Worm (Caenorhabditis elegans) whole organism, mixed stage, embryonic: ENCODE results near the gene coq-6.

Experiments
- M03D4.4 ChIP-seq: sonication (generic microtip); optimal IDR thresholded peaks from 2 replicates; lab custom pipeline; 2017; ENCODE audit warnings: mild to moderate bottlenecking, missing genetic modification characterization, missing compliant biosample characterization
- blmp-1 ChIP-seq: fragments of 150-350 bp; optimal IDR thresholded peaks from 2 replicates; lab custom pipeline; 2014; ENCODE audit warnings: missing biosample characterization, missing genetic modification characterization
- ceh-43 ChIP-seq: fragments of 200-800 bp; sonication (Bioruptor generic); optimal IDR thresholded peaks from 2 replicates; lab custom pipeline; 2018; ENCODE audit warnings: mild to moderate bottlenecking, missing genetic modification characterization, moderate library complexity, missing compliant biosample characterization
- ceh-83 ChIP-seq: fragments of 200-800 bp; sonication (Bioruptor generic); optimal IDR thresholded peaks from 2 replicates; lab custom pipeline; 2018; ENCODE audit warnings: mild to moderate bottlenecking, missing genetic modification characterization, missing compliant biosample characterization
- ces-1 ChIP-seq: fragments of 150-350 bp; optimal IDR thresholded peaks from 2 replicates; lab custom pipeline; 2014; ENCODE audit warnings: missing biosample characterization, missing genetic modification reagents, missing genetic modification characterization
- drap-1 ChIP-seq: fragments of 200-800 bp; sonication (Bioruptor generic); optimal IDR thresholded peaks from 3 replicates; lab custom pipeline; 2018; ENCODE audit warnings: mild to moderate bottlenecking, missing genetic modification characterization, missing compliant biosample characterization
- elt-1 ChIP-seq: sonication (generic microtip); optimal IDR thresholded peaks from 2 replicates; lab custom pipeline; 2017; ENCODE audit warnings: missing genetic modification characterization, mild to moderate bottlenecking, missing compliant biosample characterization, antibody characterized with exemption, moderate library complexity, borderline replicate concordance; ENCODE audit not compliant: insufficient read depth
- elt-3 ChIP-seq: fragments of 150-350 bp; optimal IDR thresholded peaks from 2 replicates; lab custom pipeline; 2014; ENCODE audit warnings: missing biosample characterization, missing genetic modification characterization
- flh-1 ChIP-seq: fragments of 200-800 bp; sonication (Bioruptor generic); optimal IDR thresholded peaks from 2 replicates; lab custom pipeline; 2018; ENCODE audit warnings: mild to moderate bottlenecking, missing genetic modification characterization, moderate library complexity, missing compliant biosample characterization
- ham-2 ChIP-seq: fragments of 200-800 bp; sonication (Bioruptor generic); optimal IDR thresholded peaks from 2 replicates; lab custom pipeline; 2018; ENCODE audit warnings: mild to moderate bottlenecking, missing genetic modification characterization, missing compliant biosample characterization
- lin-13 ChIP-seq: fragments of 150-350 bp; optimal IDR thresholded peaks from 2 replicates; lab custom pipeline; 2014; ENCODE audit warnings: missing biosample characterization, missing genetic modification characterization
- lin-32 ChIP-seq: fragments of 200-800 bp; sonication (Bioruptor generic); optimal IDR thresholded peaks from 2 replicates; lab custom pipeline; 2018; ENCODE audit warnings: mild to moderate bottlenecking, missing genetic modification characterization, missing compliant biosample characterization
- lsy-2 ChIP-seq: fragments of 150-350 bp; optimal IDR thresholded peaks from 2 replicates; lab custom pipeline; 2014; ENCODE audit warnings: missing biosample characterization, missing genetic modification characterization
- mab-5 ChIP-seq: fragments of 150-350 bp; optimal IDR thresholded peaks from 2 replicates; lab custom pipeline; 2014; ENCODE audit warnings: missing biosample characterization, missing genetic modification characterization
- mls-2 ChIP-seq: sonication (generic microtip); optimal IDR thresholded peaks from 2 replicates; lab custom pipeline; 2016; ENCODE audit warnings: mild to moderate bottlenecking, missing genetic modification characterization, moderate library complexity, missing compliant biosample characterization
- nhr-12 ChIP-seq: fragments of 150-350 bp; optimal IDR thresholded peaks from 2 replicates; lab custom pipeline; 2014; ENCODE audit warnings: missing biosample characterization, missing genetic modification characterization
- nhr-2 ChIP-seq: fragments of 150-350 bp; optimal IDR thresholded peaks from 2 replicates; lab custom pipeline; 2014; ENCODE audit warnings: missing biosample characterization, missing genetic modification characterization
- nhr-237 ChIP-seq: fragments of 150-350 bp; optimal IDR thresholded peaks from 2 replicates; lab custom pipeline; 2014; ENCODE audit warnings: missing biosample characterization, missing genetic modification characterization
- nhr-28 ChIP-seq: fragments of 150-350 bp; optimal IDR thresholded peaks from 2 replicates; lab custom pipeline; 2014; ENCODE audit warnings: missing biosample characterization, missing genetic modification characterization
- nhr-76 ChIP-seq: sonication (generic microtip); optimal IDR thresholded peaks from 2 replicates; lab custom pipeline; 2017; ENCODE audit warnings: missing biosample characterization, missing genetic modification characterization
- pha-4 ChIP-seq: fragments of 150-350 bp; optimal IDR thresholded peaks from 2 replicates; lab custom pipeline; 2018; ENCODE audit warnings: missing biosample characterization, missing genetic modification reagents, missing genetic modification characterization
- sem-2 ChIP-seq: fragments of 200-800 bp; sonication (Bioruptor generic); optimal IDR thresholded peaks from 2 replicates; lab custom pipeline; 2018; ENCODE audit warnings: mild to moderate bottlenecking, missing genetic modification characterization, missing compliant biosample characterization
- sptf-1 ChIP-seq: sonication (generic microtip); optimal IDR thresholded peaks from 2 replicates; lab custom pipeline; 2017; ENCODE audit warnings: mild to moderate bottlenecking, missing genetic modification characterization, moderate library complexity, missing compliant biosample characterization
- tbx-8 ChIP-seq: fragments of 200-800 bp; sonication (Bioruptor generic); optimal IDR thresholded peaks from 2 replicates; lab custom pipeline; 2018; ENCODE audit warnings: mild to moderate bottlenecking, missing genetic modification characterization, moderate library complexity, missing compliant biosample characterization
- unc-39 ChIP-seq: fragments of 150-350 bp; optimal IDR thresholded peaks from 2 replicates; lab custom pipeline; 2014; ENCODE audit warnings: missing biosample characterization, missing genetic modification characterization
- unc-62 ChIP-seq: fragments of 150-350 bp; optimal IDR thresholded peaks from 2 replicates; lab custom pipeline; 2014; ENCODE audit warnings: missing biosample characterization, missing genetic modification reagents, missing genetic modification characterization
- zip-8 ChIP-seq: fragments of 150-350 bp; optimal IDR thresholded peaks from 2 replicates; lab custom pipeline; 2014; ENCODE audit warnings: missing biosample characterization, missing genetic modification characterization

Gene coq-6

DNA sequence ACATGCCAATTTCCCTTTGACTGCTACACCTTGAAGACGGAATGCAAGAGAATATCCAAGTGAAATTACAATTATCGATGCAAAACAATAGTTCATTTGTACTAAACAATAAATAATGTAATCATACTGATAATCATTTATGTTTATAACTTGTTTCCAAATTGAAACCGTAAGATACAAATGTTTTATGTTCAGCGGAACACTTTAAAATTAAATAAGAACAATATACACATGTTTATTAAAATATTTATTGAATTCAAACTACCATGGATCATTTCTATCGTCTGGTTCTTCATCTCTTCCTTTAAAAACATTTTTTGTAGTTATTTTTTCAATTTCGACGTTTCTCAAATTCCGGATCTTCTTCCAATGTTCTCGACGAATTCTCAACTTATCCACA, 18.8 kb downstream of the coq-6 start, which contains the start of gene ttr-40:
Gene ttr-40 (minus strand): TSS at position 101 of the 400 bp plus-strand sequence.
- TF ChIP-seq lin-32 (GFP tag; lab: Kevin White, UChicago): no peak
- no peak for TF ChIP-seq unc-62 (GFP tag; lab: Kevin White, UChicago)
- no peak for TF ChIP-seq ceh-83 (GFP tag; lab: Kevin White, UChicago)
- no peak for TF ChIP-seq nhr-76 (tag; lab: Kevin White, UChicago)
- no peak for TF ChIP-seq flh-1 (GFP tag; lab: Kevin White, UChicago)
- no peak for TF ChIP-seq lsy-2 (tag; lab: Kevin White, UChicago)
- no peak for TF ChIP-seq unc-39 (tag; lab: Kevin White, UChicago)
- no peak for TF ChIP-seq zip-8 (tag; lab: Kevin White, UChicago)
- TF ChIP-seq tbx-8 (GFP tag; lab: Kevin White, UChicago): no peak
- TF ChIP-seq nhr-237 (tag; lab: Kevin White, UChicago): no peak
- TF ChIP-seq nhr-12 (tag; lab: Kevin White, UChicago): no peak

DNA sequence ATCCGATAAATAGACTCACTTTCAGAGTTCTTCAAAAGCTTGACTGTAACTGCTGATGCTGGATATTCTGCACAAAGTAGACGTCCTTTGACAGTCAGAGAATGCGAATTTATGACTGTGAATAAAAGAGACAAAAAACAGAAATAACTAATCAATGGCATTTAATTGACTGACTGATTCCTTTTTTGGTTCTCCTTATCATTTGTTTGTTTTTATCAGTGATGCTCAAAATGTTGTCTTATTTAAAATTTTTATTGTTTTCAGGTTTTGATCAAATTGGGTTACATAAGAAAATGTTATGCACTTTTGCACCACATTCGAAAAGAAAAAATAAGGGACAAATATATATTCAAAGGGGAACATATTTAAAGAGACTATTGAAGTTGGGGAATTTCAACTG, 19.8 kb downstream of the coq-6 start, which contains the start of gene ttr-49:
Gene ttr-49 (minus strand): TSS at position 171 of the 400 bp plus-strand sequence.
- TF ChIP-seq lsy-2 (tag; lab: Kevin White, UChicago): no peak
- no peak for TF ChIP-seq unc-39 (tag; lab: Kevin White, UChicago)

DNA sequence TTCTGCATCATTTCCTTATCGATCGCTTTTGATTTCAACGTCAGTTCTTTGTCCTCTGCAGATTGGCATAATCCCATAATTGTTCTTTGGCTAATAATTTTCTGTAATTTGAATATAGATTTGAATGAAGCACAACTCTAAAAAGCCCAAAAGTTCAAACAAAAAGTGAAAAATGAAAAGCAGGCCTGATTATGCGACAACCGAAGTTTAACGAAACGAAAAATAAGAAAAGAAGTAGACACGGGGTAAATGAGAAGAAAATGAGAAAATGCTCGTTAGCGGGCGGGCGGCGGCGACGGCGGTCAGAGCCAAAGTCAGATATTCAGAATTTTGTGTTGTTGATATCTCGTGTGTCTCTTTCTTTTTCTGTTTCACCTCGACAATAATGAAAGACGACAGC, 23.1 kb downstream of the coq-6 start, which contains the start of gene gpa-3:
Gene gpa-3 (minus strand): TSS at position 101 of the 400 bp plus-strand sequence.
- TF ChIP-seq lin-13 (tag; lab: Kevin White, UChicago) (no peak), elt-3 (no peak)

DNA sequence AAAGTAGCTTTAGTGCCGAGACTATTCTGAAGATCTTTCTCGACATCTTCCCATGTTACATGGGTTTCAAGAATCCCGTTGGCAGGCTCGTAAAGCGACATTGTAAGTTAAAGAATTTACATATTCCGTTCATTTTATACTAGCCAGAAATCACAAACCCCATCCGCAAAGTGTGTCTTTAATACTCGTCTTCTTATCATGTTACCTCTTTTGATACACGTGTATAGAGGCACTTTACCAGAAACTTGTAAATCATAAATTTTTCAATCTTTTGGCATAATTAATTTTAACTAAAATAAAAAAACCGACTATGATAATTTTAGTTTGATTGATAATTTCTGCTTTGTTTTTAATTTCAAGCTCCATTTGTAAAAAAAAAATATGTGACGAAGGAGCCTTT, 34.4 kb downstream of the coq-6 start, which contains the start of gene E02C12.6:
Gene E02C12.6 (minus strand): TSS at position 101 of the 400 bp plus-strand sequence.
- no peak for TF ChIP-seq drap-1 (GFP tag; lab: Kevin White, UChicago)
- no peak for TF ChIP-seq lin-13 (tag; lab: Kevin White, UChicago)
- no peak for TF ChIP-seq elt-1
- TF ChIP-seq ceh-43 (GFP tag; lab: Kevin White, UChicago): no peak
- TF ChIP-seq pha-4 (tag; lab: Kevin White, UChicago): no peak
- TF ChIP-seq sptf-1 (tag; lab: Kevin White, UChicago): no peak
- TF ChIP-seq lin-32 (GFP tag; lab: Kevin White, UChicago): no peak

DNA sequence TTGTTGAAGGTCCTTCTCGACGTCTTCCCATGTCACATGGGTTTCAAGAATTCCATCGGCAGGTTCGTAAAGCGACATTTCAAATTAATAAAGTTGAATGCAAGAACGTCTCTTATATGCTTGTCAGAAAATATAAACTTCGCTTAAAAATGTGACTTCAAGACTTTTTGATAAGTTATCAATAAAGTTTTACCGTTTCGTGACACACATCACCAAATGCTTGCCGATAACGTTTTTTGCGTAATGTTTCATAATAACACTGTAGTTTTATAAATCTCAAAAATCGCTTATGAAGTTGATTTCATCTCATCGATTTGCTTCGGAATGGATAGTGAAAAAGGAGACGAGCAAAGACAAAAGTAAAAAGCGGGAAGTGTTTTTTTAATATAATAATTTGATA, 36.9 kb downstream of the coq-6 start, which contains the start of gene E02C12.8:
Gene E02C12.8 (minus strand): TSS at position 141 of the 400 bp plus-strand sequence.
- TF ChIP-seq mls-2 (tag; lab: Kevin White, UChicago): no peak
- TF ChIP-seq nhr-12 (tag; lab: Kevin White, UChicago): no peak
- TF ChIP-seq M03D4.4 (tag; lab: Kevin White, UChicago): no peak
- TF ChIP-seq nhr-28: no peak
- TF ChIP-seq lin-13 (tag; lab: Kevin White, UChicago): no peak
- no peak for TF ChIP-seq blmp-1 (tag; lab: Kevin White, UChicago)
- TF ChIP-seq zip-8 (tag; lab: Kevin White, UChicago): no peak
- TF ChIP-seq lin-32 (GFP tag; lab: Kevin White, UChicago): no peak
- no peak for TF ChIP-seq flh-1 (GFP tag; lab: Kevin White, UChicago)
- TF ChIP-seq nhr-2 (tag; lab: Kevin White, UChicago): no peak
- no peak for TF ChIP-seq ceh-83 (GFP tag; lab: Kevin White, UChicago)
- TF ChIP-seq ceh-43 (GFP tag; lab: Kevin White, UChicago): no peak
- TF ChIP-seq unc-62 (GFP tag; lab: Kevin White, UChicago): no peak
- TF ChIP-seq ces-1: no peak
- no peak for TF ChIP-seq nhr-237 (tag; lab: Kevin White, UChicago)
- no peak for TF ChIP-seq ham-2 (GFP tag; lab: Kevin White, UChicago)

DNA sequence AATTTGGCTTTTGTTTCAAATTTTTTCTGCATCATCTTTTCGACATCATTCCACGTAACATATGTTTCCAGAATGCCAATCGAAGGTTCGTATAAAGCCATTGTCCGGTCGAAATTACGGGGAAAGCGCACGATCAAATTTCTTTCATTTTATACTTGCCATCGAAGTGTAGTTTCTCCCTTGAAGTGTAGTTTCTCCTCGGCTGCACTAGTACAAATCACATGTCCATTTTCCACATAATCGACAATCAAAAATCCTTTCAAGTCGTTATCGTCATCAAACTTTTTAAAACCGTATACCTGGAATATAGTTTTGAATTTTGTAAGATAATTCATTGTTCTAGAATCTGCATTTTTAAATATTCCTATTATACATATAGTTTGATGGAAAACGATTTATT, 38.8 kb downstream of the coq-6 start, which contains the start of gene E02C12.9:
Gene E02C12.9 (minus strand): TSS at position 101 of the 400 bp plus-strand sequence.
- TF ChIP-seq elt-1 (no peak), sem-2 (no peak), M03D4.4 (tag; lab: Kevin White, UChicago) (no peak), elt-3 (no peak), mab-5 (no peak), zip-8 (tag; lab: Kevin White, UChicago) (no peak), nhr-2 (tag; lab: Kevin White, UChicago) (no peak), ceh-43 (GFP tag; lab: Kevin White, UChicago) (no peak), unc-39 (tag; lab: Kevin White, UChicago) (no peak)
